Fruit fly (Drosophila melanogaster): ENCODE results near the gene Vdup1.

Gene Vdup1

dm6 chr3L:128295-129117 is 50.3 kb downstream of the Vdup1 start (continued):
- TF ChIP-seq eg (GFP tag; IDR thresholded peaks at IDR 0.05): peak; percentile 49; the same call in 1 of the 3 replicates
- no peak for TF ChIP-seq Ets96B (tag; optimal IDR thresholded peaks at IDR 0.05)
- TF ChIP-seq salr (GFP tag; optimal IDR thresholded peaks at IDR 0.05): no peak
- TF ChIP-seq Gug (GFP tag; IDR thresholded peaks at IDR 0.05): no peak
- TF ChIP-seq net (GFP tag; optimal IDR thresholded peaks at IDR 0.05): peak; percentile 14
- peak; percentile 31 for TF ChIP-seq Eip75B (GFP tag; optimal IDR thresholded peaks at IDR 0.05)
- TF ChIP-seq CG16779 (tag; optimal IDR thresholded peaks at IDR 0.05): peak; percentile 74
- no peak for TF ChIP-seq CG7368 (GFP tag; optimal IDR thresholded peaks at IDR 0.05)
- no peak for TF ChIP-seq OdsH (GFP tag; optimal IDR thresholded peaks at IDR 0.05)
- no peak for TF ChIP-seq CG6808 (GFP tag; optimal IDR thresholded peaks at IDR 0.05)
- TF ChIP-seq dac (GFP tag; optimal IDR thresholded peaks at IDR 0.05): no peak
- TF ChIP-seq fd85E (GFP tag; optimal IDR thresholded peaks at IDR 0.05): no peak
- TF ChIP-seq CG10631 (GFP tag; optimal IDR thresholded peaks at IDR 0.05): no peak
- TF ChIP-seq CG6792 (GFP tag; optimal IDR thresholded peaks at IDR 0.05): no peak
- no peak for TF ChIP-seq Hr38 (GFP tag; optimal IDR thresholded peaks at IDR 0.05)
- TF ChIP-seq spab (GFP tag; optimal IDR thresholded peaks at IDR 0.05): no peak
- TF ChIP-seq CG6276 (GFP tag; optimal IDR thresholded peaks at IDR 0.05): peak; percentile 7
- no peak for TF ChIP-seq Sox102F (GFP tag; optimal IDR thresholded peaks at IDR 0.05)
- TF ChIP-seq Hr39 (GFP tag; optimal IDR thresholded peaks at IDR 0.05): no peak

- TF ChIP-seq CG9139 (GFP tag; optimal IDR thresholded peaks at IDR 0.05) (no peak), CG11762 (GFP tag; optimal IDR thresholded peaks at IDR 0.05; ENCODE audit: insufficient read depth) (no peak), CG6276 (GFP tag; optimal IDR thresholded peaks at IDR 0.05) (no peak), Eip78C (GFP tag) (peak; percentile 2), achi (GFP tag; optimal IDR thresholded peaks at IDR 0.05) (no peak), CG6792 (GFP tag; optimal IDR thresholded peaks at IDR 0.05) (no peak), net (GFP tag; optimal IDR thresholded peaks at IDR 0.05) (no peak), fkh (GFP tag; optimal IDR thresholded peaks at IDR 0.05) (no peak)
Measured at dm6 chr3L:127450-127849, 51.3 kb downstream of the Vdup1 start.
